Worm (Caenorhabditis elegans): ENCODE results near the gene fbxa-184.

Gene fbxa-184

DNA sequence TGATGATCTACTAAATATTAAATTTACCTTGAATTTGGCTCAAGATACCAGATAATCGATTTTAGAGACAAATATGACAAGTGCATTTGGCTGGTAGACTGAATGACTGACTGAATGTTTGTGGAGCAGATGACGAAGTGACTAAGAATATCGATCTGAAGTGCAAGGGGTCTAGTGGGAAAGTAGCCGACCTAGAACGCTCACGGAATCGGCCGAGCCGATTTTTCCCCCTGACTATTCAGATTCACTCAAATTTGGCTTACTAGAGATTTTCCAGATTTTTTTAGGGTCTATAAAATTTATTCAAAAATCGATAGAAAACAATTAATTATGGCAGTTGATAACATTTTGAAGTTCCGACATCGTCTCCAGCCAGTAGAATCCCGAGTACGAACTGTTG lies 15.5 kb upstream of the fbxa-184 start, which contains the start of gene fbxc-26:
TSS of gene fbxc-26 (minus strand) at position 101 of the 400 bp plus-strand sequence.
- no peak for TF ChIP-seq unc-62 (GFP tag; optimal IDR thresholded peaks at IDR 0.05)

DNA sequence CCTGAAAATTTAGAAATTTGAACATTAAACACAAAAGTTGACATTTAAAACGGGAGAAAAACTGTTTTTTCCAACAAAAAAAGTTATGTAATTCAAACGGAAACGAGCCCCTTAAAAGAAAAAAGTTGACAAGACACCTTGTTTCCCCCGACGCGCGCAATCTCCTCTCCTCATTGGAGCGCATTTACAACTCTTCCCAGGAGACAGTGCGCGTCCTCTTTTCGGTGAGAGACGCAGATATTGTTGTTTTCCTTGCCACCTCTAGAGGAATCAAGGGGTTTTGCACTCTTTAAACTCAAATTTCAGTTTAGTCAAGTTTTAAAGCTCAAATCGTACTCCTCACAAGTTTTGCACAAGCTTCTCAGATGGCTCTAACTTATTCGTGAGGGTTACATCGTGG lies 14.2 kb upstream of the fbxa-184 start, which contains the start of gene F58E1.13:
TSS of gene F58E1.13 (minus strand) at position 12 of the 400 bp plus-strand sequence.
- no peak for TF ChIP-seq unc-62 (GFP tag; optimal IDR thresholded peaks at IDR 0.05)

DNA sequence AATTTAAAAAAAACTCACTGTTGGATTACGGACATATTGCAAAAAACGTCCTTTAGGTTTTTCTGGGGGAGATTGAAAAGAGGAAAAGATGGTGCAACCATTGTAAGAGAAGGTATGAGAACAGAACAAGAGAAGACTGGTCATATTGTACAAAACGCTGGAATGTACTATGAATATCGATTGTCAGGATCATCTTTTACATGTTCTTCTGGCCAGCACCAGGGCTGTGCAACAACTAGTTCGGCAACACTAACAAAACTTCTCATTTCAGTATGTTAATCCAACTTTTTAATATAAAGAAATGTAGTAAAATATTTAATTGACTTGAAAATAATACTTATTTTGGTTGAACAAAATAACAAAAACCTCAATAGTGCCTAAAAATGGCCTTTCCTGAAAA lies 6.7 kb upstream of the fbxa-184 start, which contains the start of gene fbxb-47:
TSS of gene fbxb-47 (minus strand) at position 101 of the 400 bp plus-strand sequence.
- TF ChIP-seq unc-62 (GFP tag; optimal IDR thresholded peaks at IDR 0.05), result no peak

DNA sequence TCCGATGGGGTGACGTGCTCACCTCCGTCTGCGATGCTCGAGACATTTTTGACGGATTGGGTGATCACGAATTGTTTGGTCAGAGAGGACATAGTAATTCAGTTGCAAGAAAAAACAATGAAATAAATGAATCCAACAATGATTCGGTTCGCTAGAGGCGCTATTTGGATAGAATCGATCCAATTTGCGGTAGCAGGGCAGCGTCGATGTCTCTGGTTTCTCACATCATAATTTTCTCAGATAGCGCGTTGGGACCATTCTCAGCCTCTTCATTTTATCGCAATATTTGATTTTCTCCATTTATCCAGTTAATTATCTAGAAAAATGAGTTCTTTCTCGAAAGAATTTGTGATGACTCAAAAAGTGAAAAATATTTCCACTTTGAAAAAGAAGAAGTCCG lies 3.7 kb upstream of the fbxa-184 start, which contains the start of gene sdz-18:
TSS of gene sdz-18 (minus strand) at position 101 of the 400 bp plus-strand sequence.
- TF ChIP-seq unc-62 (GFP tag; optimal IDR thresholded peaks at IDR 0.05), result no peak

DNA sequence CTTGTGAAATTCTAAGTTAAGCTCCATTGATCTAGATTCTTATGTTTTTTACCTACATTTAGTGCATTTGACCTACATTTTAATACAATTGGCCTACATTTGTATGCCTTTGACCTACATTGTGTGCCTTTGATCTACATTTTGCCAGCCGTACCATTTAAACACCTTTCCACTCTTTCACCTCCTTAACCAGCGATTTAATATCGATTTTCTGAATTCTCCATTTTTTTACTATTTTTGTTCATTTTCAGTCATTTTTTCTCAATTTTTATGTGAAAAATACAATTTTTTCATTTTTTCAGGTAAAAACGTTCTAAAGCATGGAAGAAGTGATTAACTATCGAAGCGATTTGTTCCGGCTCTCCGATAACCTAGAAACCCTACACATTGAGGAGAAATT lies 2.9 kb downstream of the fbxa-184 start, which contains the start of gene btb-7:
TSS of gene btb-7 (plus strand) at position 301 of the 400 bp plus-strand sequence.
- TF ChIP-seq unc-62 (GFP tag; optimal IDR thresholded peaks at IDR 0.05), result no peak

DNA sequence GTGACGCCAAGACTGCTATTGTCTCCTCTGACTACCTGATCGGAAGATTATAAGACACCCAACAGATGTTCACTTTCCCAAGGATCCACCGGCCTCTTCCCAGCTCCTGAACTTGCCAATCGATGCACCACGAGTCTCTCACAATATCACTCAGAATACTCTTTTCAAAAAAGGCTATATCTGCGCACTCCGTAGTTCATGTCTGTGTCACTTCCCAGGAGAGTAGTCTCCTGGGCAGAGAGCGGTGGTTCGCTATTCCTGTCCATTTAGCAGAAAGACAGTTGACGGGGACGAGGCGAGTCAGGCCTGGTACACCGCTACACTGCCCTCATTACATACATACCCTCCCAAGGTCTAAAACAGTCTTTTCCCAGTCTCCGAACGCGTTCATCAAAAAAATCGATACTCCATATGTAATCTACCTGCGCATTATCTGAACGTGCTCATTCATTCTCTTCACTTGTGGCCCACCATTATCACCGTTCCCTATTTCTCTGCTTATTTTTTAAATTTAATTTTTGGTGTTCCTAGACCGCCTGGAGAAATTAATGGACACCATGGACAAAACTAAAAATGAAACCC lies 4.8 kb downstream of the fbxa-184 start, which contains the start of gene btb-6:
TSS of gene btb-6 (plus strand) at position 532 of the 582 bp plus-strand sequence.
- TF ChIP-seq unc-62 (GFP tag; optimal IDR thresholded peaks at IDR 0.05), result no peak

DNA sequence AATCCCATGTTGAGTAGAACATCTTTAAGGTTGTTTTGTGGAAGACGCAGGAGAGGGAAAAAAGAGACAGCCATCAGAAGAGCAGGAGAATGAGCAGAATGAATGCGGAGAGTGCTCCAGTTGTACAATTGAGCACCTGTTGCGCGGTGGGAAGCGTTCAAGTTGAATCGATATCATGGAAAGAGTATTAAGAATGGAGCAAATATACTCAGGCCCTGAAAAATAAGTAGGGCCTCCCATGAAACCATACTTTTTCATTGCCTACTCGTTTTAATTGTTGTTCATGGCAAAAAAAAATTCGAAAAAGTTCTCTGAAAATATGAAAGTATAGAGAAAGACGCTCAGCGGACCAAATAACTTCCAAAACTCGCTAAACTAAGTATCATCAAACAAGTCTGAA lies 9.1 kb downstream of the fbxa-184 start, which contains the start of gene fbxb-48:
TSS of gene fbxb-48 (minus strand) at position 101 of the 400 bp plus-strand sequence.
- no peak for TF ChIP-seq unc-62 (GFP tag; optimal IDR thresholded peaks at IDR 0.05)

DNA sequence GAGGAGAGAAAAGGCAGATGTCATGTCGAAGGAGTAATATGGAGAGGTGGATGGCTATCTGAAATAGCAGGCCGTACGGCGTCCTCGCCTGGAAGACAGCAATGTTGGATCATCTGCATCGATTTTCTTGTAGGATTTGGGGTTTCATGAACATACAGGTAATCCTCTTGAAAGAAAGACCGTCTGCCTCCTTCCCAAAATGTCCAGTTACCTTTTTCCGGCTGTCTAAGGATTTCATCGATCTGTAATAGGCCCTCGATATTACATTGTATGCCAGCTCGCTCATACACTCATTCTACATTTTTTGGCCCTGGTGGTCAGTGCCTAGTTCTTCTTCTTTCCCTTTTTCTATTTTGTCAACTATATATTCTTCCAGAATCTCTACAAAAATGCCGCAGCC lies 12.3 kb downstream of the fbxa-184 start, which contains the start of the genes fbxb-5 and btb-8:
TSS of gene fbxb-5 (minus strand) at position 101 of the 400 bp plus-strand sequence.
TSS of gene btb-8 (plus strand) at position 377 of the 400 bp plus-strand sequence.
- no peak for TF ChIP-seq unc-62 (GFP tag; optimal IDR thresholded peaks at IDR 0.05)

DNA sequence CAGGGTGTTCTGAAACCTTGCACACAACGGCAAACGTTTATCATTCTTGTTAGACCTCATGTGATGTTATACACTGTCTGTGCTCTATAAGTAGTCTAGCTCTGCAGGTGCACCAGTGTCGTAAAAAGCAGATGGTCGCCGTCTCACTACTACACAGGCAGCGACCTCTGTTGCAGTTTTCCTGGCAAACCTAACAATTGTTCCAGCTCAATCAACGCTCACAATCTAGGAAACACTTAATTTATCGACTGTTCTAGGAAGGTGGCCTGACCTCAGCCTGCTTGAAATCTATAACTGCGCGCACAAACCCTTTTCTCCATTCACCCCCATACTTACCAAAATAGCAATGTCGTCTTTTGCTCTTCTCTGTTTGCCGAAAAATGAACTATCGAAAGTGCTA lies 14.3 kb downstream of the fbxa-184 start, which contains the start of gene fbxb-11:
TSS of gene fbxb-11 (plus strand) at position 301 of the 400 bp plus-strand sequence.
- TF ChIP-seq unc-62 (GFP tag; optimal IDR thresholded peaks at IDR 0.05), result no peak

DNA sequence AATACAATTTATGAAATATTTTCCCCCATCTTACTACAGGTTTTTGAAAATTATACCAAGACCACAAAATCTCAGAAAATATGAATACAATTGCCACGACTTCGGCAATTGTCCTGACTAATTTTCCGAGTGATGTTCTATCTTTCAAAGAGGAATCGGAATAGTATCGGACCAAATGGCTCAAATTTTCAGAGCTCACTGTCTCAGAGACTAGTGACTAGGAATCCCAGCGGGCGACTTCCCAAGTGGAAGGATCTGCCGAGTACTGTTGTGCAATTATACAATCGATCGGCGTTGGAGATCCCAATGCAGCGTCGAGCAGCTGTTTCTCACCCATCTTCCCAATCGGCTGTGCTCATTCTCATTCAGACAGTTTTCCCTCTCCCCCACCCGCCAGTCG lies 15.7 kb downstream of the fbxa-184 start, which contains the start of gene F45C12.17:
TSS of gene F45C12.17 (plus strand) at position 377 of the 400 bp plus-strand sequence.
- no peak for TF ChIP-seq unc-62 (GFP tag; optimal IDR thresholded peaks at IDR 0.05)

DNA sequence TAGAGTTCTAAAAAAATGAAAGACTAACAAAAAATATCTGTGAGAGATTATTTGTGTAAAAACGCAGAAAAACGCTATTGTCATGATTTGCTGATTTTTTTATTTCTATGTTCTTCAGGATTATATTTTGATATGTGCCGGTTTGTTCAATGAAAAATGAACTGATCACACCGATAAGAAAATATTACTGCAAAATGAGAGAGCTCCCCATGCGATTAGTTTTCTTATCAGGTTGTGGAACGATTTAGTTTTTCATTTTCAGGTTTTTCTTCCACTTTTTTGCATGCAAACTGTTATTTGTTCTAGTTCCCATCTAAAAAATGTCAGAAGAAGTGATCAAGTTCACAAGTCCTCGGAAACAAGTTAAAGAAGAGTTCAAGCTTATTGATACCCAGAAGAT lies 18.2 kb downstream of the fbxa-184 start, which contains the start of gene btb-9:
TSS of gene btb-9 (plus strand) at position 254 of the 400 bp plus-strand sequence.
- TF ChIP-seq unc-62 (GFP tag; optimal IDR thresholded peaks at IDR 0.05), result no peak

DNA sequence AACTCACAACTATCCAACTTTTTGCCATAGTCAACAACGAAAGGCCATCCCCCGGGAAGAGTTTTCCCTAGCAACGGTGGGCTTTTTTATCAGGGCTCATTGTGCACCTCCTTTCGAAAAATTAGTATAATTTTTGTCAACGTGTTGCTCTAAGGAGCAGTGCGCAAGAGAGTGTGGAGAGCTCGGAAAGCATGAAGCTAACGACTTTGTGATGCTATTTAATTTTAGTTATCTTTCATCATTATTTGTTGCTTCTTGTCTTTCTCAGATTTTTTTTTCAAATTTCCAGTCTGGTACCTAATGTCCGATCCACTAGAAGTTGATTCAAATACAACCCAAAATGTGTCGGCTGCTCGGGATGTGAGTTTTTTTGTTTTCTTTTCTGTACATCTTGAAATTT lies 20.0 kb downstream of the fbxa-184 start, which contains the start of gene ceh-81:
TSS of gene ceh-81 (plus strand) at position 301 of the 400 bp plus-strand sequence.
- no peak for TF ChIP-seq unc-62 (GFP tag; optimal IDR thresholded peaks at IDR 0.05)

DNA sequence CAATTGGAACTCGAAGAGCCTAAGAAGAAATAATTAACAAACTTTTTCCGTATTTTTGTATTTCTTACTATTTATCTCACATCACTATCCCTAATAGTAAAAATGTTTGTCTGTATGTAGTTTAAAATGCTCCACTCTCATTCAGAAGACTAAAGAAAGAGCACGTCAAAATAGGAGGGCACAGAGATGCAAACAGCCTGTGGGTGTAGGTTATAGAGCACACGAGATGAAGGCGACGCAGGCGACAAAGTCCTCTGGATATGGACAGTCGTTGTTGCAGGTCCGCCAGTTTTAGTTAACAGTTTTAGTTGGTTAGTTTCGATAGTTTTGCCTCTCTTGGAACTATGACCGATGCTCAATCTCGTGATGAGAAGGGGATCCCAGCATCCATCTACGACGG lies 21.9 kb downstream of the fbxa-184 start, which contains the start of gene ceh-82:
TSS of gene ceh-82 (plus strand) at position 301 of the 400 bp plus-strand sequence.
- no peak for TF ChIP-seq unc-62 (GFP tag; optimal IDR thresholded peaks at IDR 0.05)

DNA sequence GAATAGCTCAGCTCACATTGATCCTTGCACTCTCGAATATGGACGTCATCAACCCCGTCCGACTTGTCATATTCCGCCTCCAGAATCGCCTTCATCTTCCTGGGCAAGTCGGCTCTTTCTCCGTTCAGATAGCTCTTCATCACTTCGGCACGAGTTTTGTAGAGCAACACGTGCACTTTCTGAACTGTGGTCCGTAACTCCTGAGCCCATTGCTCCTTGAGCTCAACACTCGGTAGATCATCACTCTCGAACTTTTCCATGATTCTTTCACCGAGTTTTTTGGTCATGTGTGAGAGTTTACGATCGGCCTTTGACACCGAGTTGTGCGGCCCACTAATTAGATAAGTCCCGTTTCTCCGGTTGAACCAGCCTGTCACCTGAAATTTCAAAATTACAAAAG lies 25.1 kb downstream of the fbxa-184 start:
- no peak for TF ChIP-seq unc-62 (GFP tag; optimal IDR thresholded peaks at IDR 0.05)

DNA sequence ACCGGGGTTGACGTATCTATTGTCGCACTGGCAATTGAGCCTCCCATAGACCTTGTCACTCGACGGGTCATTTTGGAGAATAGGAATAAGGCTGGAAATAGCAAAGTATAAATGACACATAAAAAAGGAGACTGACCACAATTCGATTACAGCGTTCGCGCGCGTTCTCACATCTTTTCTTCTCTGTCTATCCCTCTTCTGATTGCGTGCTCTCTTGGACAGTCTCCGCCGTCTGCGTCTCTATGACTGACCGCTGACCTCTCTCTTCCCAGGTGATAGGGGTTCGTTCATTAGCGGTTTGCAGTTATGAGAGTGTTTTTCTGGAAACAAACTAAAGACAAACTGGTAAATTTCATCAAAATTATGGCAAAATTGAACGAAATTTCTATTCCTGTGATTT lies 26.3 kb downstream of the fbxa-184 start, which contains the start of gene ceh-83:
TSS of gene ceh-83 (minus strand) at position 181 of the 400 bp plus-strand sequence.
- no peak for TF ChIP-seq unc-62 (GFP tag; optimal IDR thresholded peaks at IDR 0.05)

DNA sequence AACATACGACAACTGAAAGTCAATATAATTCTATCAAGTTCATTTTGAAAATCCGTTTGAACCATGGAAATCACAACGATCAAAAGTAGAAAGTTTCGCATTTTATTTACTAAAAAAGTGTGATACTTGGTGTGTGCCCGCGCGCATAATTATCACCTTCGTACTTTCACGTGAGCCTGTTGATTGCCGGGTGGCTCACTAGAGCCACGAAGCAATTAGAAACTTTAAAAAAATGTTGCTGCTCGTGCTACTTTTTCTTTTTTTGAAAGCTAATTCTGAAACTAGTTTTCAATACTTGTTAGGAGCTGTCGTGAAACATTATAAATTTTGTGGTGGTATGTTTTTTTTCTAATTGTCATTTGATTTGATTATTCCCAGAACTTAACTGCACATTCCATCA lies 28.8 kb downstream of the fbxa-184 start, which contains the start of the genes irld-9 and irld-33:
TSS of gene irld-9 (minus strand) at position 101 of the 400 bp plus-strand sequence.
TSS of gene irld-33 (plus strand) at position 209 of the 400 bp plus-strand sequence.
- no peak for TF ChIP-seq unc-62 (GFP tag; optimal IDR thresholded peaks at IDR 0.05)

Data from whole organism, dauer.